Fruit fly (Drosophila melanogaster): Measurements from ENCODE around the gene ImpL2.

The ImpL2 gene

dm6 chr3L:4185259-4185658, 50.7 kb downstream of the ImpL2 start (continued):
- TF ChIP-seq seq (GFP tag; IDR thresholded peaks at IDR 0.05) (0 out of 2 replicates have a peak, but pooled peaks have one; percentile 29), Gsc (GFP tag; IDR thresholded peaks at IDR 0.05) (no peak), CG31224 (GFP tag; IDR thresholded peaks at IDR 0.05) (no peak), amos (GFP tag; IDR thresholded peaks at IDR 0.05; ENCODE audit: partially characterized antibody) (no peak), Vsx1 (GFP tag; optimal IDR thresholded peaks at IDR 0.05) (no peak), HLH3B (GFP tag; IDR thresholded peaks at IDR 0.05) (no peak), CG11695 (GFP tag; IDR thresholded peaks at IDR 0.05) (no peak), CG10565 (GFP tag; optimal IDR thresholded peaks at IDR 0.05) (no peak), CG43689 (GFP tag; IDR thresholded peaks at IDR 0.05) (no peak), crol (GFP tag; IDR thresholded peaks at IDR 0.05) (peak; percentile 86)

- TF ChIP-seq tio (GFP tag; optimal IDR thresholded peaks at IDR 0.05) (no peak), crc (GFP tag; optimal IDR thresholded peaks at IDR 0.05) (no peak), Spps (tag; optimal IDR thresholded peaks at IDR 0.05) (no peak), dati (GFP tag; IDR thresholded peaks at IDR 0.05) (no peak), shn (GFP tag; optimal IDR thresholded peaks at IDR 0.05) (no peak), fd3F (GFP tag; optimal IDR thresholded peaks at IDR 0.05) (no peak), CG14965 (GFP tag; optimal IDR thresholded peaks at IDR 0.05; ENCODE audit: borderline replicate concordance) (no peak), CG15514 (GFP tag; optimal IDR thresholded peaks at IDR 0.05) (no peak), org-1 (GFP tag; optimal IDR thresholded peaks at IDR 0.05) (no peak), CG1792 (GFP tag; optimal IDR thresholded peaks at IDR 0.05) (no peak), Bdp1 (GFP tag; optimal IDR thresholded peaks at IDR 0.05) (no peak), phol (tag; optimal IDR thresholded peaks at IDR 0.05) (no peak), sima (GFP tag; optimal IDR thresholded peaks at IDR 0.05) (no peak), HLH3B (GFP tag; IDR thresholded peaks at IDR 0.05) (no peak), CG10959 (GFP tag; IDR thresholded peaks at IDR 0.05) (no peak), CG18619 (GFP tag; optimal IDR thresholded peaks at IDR 0.05) (no peak), Hr78 (GFP tag; optimal IDR thresholded peaks at IDR 0.05) (no peak)
Measured at dm6 chr3L:4184563-4184962, 51.4 kb downstream of the ImpL2 start, which contains the start of gene Teh3. Gene Teh3, minus strand, starts transcription at chr3L:4184663.

- TF ChIP-seq knrl (GFP tag; IDR thresholded peaks at IDR 0.05; ENCODE audit: partially characterized antibody): 0 out of 3 replicates have a peak, but pooled peaks have one; percentile 19
- TF ChIP-seq Hey (tag; optimal IDR thresholded peaks at IDR 0.05): no peak
- peak; percentile 18 for TF ChIP-seq Deaf1 (tag; optimal IDR thresholded peaks at IDR 0.05)
- TF ChIP-seq CG15601 (tag; optimal IDR thresholded peaks at IDR 0.05): peak; percentile 81
- no peak for TF ChIP-seq Hmx (GFP tag; optimal IDR thresholded peaks at IDR 0.05)
- TF ChIP-seq mam (GFP tag; optimal IDR thresholded peaks at IDR 0.05): no peak
- peak; percentile 97 for TF ChIP-seq CG15514 (GFP tag; optimal IDR thresholded peaks at IDR 0.05)
- TF ChIP-seq vfl (GFP tag; optimal IDR thresholded peaks at IDR 0.05): no peak
- no peak for TF ChIP-seq otp (GFP tag; IDR thresholded peaks at IDR 0.05)
- 0 out of 2 replicates have a peak, but pooled peaks have one; percentile 12 for TF ChIP-seq amos (GFP tag; IDR thresholded peaks at IDR 0.05; ENCODE audit: partially characterized antibody)
- no peak for TF ChIP-seq dati (GFP tag; IDR thresholded peaks at IDR 0.05)
- no peak for TF ChIP-seq CG15269 (tag; optimal IDR thresholded peaks at IDR 0.05)
- no peak for TF ChIP-seq usp (GFP tag; optimal IDR thresholded peaks at IDR 0.05)
- peak; percentile 72 for TF ChIP-seq CG4820 (GFP tag; optimal IDR thresholded peaks at IDR 0.05)
- TF ChIP-seq pita (GFP tag; optimal IDR thresholded peaks at IDR 0.05): no peak
- no peak for TF ChIP-seq prd (optimal IDR thresholded peaks at IDR 0.05)
- TF ChIP-seq prd (GFP tag; IDR thresholded peaks at IDR 0.05): no peak
- no peak for TF ChIP-seq ind (GFP tag; optimal IDR thresholded peaks at IDR 0.05)
- no peak for TF ChIP-seq CG14441 (GFP tag; IDR thresholded peaks at IDR 0.05)
- no peak for TF ChIP-seq CG7839 (tag; optimal IDR thresholded peaks at IDR 0.05)
- TF ChIP-seq ewg (GFP tag; optimal IDR thresholded peaks at IDR 0.05): peak; percentile 89
- no peak for TF ChIP-seq CG9215 (GFP tag; IDR thresholded peaks at IDR 0.05)
- peak; percentile 60 for TF ChIP-seq nerfin-1 (tag; optimal IDR thresholded peaks at IDR 0.05)
- peak in 1 of 2 experiments; percentile 22 for TF ChIP-seq Trl (optimal IDR thresholded peaks at IDR 0.05)
- TF ChIP-seq Trl (GFP tag; optimal IDR thresholded peaks at IDR 0.05): no peak
- TF ChIP-seq CG2678 (tag; optimal IDR thresholded peaks at IDR 0.05): no peak
Measured at dm6 chr3L:4177981-4178562, 57.9 kb downstream of the ImpL2 start, which contains the start of gene Teh4. Gene Teh4, minus strand, starts transcription at chr3L:4178270.

Measured in whole organism, embryonic.